Fruit fly (Drosophila melanogaster) whole organism, adult: Measurements from ENCODE around the gene Taf10b.

Experiments
- CG5204 ChIP-seq: fragments of 200-800 bp; sonication (Bioruptor generic); optimal IDR thresholded peaks from 2 replicates; lab custom pipeline; 2016; ENCODE audit warnings: missing biosample characterization, missing genetic modification characterization
- CG7101 ChIP-seq: fragments of 200-800 bp; sonication (Bioruptor generic); optimal IDR thresholded peaks from 2 replicates; lab custom pipeline; 2018; ENCODE audit warnings: missing biosample characterization, mild to moderate bottlenecking, missing genetic modification characterization, moderate library complexity
- Mnt ChIP-seq: fragments of 200-800 bp; sonication (Bioruptor generic); optimal IDR thresholded peaks from 2 replicates; lab custom pipeline; 2016; ENCODE audit warnings: missing biosample characterization, mild to moderate bottlenecking, missing genetic modification characterization
- bab1 ChIP-seq: fragments of 200-800 bp; sonication (Bioruptor generic); optimal IDR thresholded peaks from 3 replicates; lab custom pipeline; 2019; ENCODE audit warnings: missing biosample characterization, mild to moderate bottlenecking, missing genetic modification characterization, moderate library complexity
- kay ChIP-seq: fragments of 200-800 bp; sonication (Bioruptor generic); peaks from one replicate; lab custom pipeline; 2016; ENCODE audit warnings: missing biosample characterization, missing genetic modification characterization, borderline replicate concordance
- ovo ChIP-seq: fragments of 200-800 bp; sonication (Bioruptor generic); optimal IDR thresholded peaks from 2 replicates; lab custom pipeline; 2016; ENCODE audit warnings: missing biosample characterization, missing genetic modification characterization
- pad ChIP-seq: fragments of 200-800 bp; sonication (Bioruptor generic); optimal IDR thresholded peaks from 3 replicates; lab custom pipeline; 2017; ENCODE audit warnings: missing biosample characterization, missing genetic modification characterization, mild to moderate bottlenecking, moderate library complexity, missing genetic modification reagents
- tj ChIP-seq: fragments of 200-800 bp; sonication (Bioruptor generic); optimal IDR thresholded peaks from 3 replicates; lab custom pipeline; 2017; ENCODE audit warnings: missing biosample characterization, mild to moderate bottlenecking, missing genetic modification characterization, moderate library complexity

- no peak for TF ChIP-seq CG7101 (tag; lab: Kevin White, UChicago)
- TF ChIP-seq tj = no peak
- TF ChIP-seq ovo (GFP tag; lab: Kevin White, UChicago) = no peak
- TF ChIP-seq pad (GFP tag; lab: Kevin White, UChicago) = no peak
- no peak for TF ChIP-seq bab1 (GFP tag; lab: Kevin White, UChicago)
- TF ChIP-seq kay = no peak
- TF ChIP-seq Mnt = no peak
- TF ChIP-seq CG5204 (GFP tag; lab: Kevin White, UChicago) = no peak
Measured at dm6 chr2L:2815673-2816072, 48.0 kb upstream of the Taf10b start, which contains the start of gene G6P.
